Worm (Caenorhabditis elegans) whole organism, early embryonic: ENCODE data around the gene dyf-2.

ENCODE experiments used
- B0310.2 ChIP-seq: sonication (generic microtip); optimal IDR thresholded peaks from 2 replicates; lab custom pipeline; 2016; ENCODE audit warnings: mild to moderate bottlenecking, missing genetic modification characterization, missing compliant biosample characterization
- F13C5.2 ChIP-seq: sonication (generic microtip); optimal IDR thresholded peaks from 2 replicates; lab custom pipeline; 2017; ENCODE audit warnings: mild to moderate bottlenecking, missing genetic modification characterization, inconsistent platforms, missing compliant biosample characterization
- aly-1 ChIP-seq: sonication (generic microtip); optimal IDR thresholded peaks from 2 replicates; lab custom pipeline; 2016; ENCODE audit warnings: missing genetic modification characterization, missing compliant biosample characterization
- ama-1 ChIP-seq: fragments of 150-350 bp; optimal IDR thresholded peaks from 2 replicates; lab custom pipeline; 2014
- ceh-13 ChIP-seq: fragments of 200-800 bp; sonication (Bioruptor generic); optimal IDR thresholded peaks from 2 replicates; lab custom pipeline; 2018; ENCODE audit warnings: mild to moderate bottlenecking, missing genetic modification characterization, missing compliant biosample characterization
- ceh-36 ChIP-seq: sonication (generic microtip); optimal IDR thresholded peaks from 2 replicates; lab custom pipeline; 2016; ENCODE audit warnings: missing genetic modification characterization, inconsistent platforms, missing compliant biosample characterization
- ets-7 ChIP-seq: sonication (generic microtip); optimal IDR thresholded peaks from 2 replicates; lab custom pipeline; 2016; ENCODE audit warnings: missing genotype, missing genetic modification characterization, missing compliant biosample characterization
- flt-1 ChIP-seq: fragments of 200-800 bp; sonication (Bioruptor generic); IDR thresholded peaks from 2 replicates; pipeline ENCODE4 v1.3.6; 2022; ENCODE audit warnings: missing genetic modification characterization, missing compliant biosample characterization
- hmbx-1 ChIP-seq: sonication (generic microtip); optimal IDR thresholded peaks from 2 replicates; lab custom pipeline; 2016; ENCODE audit warnings: mild to moderate bottlenecking, missing genetic modification characterization, missing compliant biosample characterization
- hmg-4 ChIP-seq: fragments of 200-800 bp; sonication (Bioruptor generic); optimal IDR thresholded peaks from 2 replicates; lab custom pipeline; 2018; ENCODE audit warnings: mild to moderate bottlenecking, missing genetic modification characterization, missing compliant biosample characterization
- hnd-1 ChIP-seq: sonication (generic microtip); optimal IDR thresholded peaks from 2 replicates; lab custom pipeline; 2016; ENCODE audit warnings: missing genetic modification characterization, missing compliant biosample characterization
- pes-1 ChIP-seq: fragments of 200-800 bp; sonication (Bioruptor generic); IDR thresholded peaks from 2 replicates; pipeline ENCODE4 v1.3.6; 2022; ENCODE audit warnings: missing genetic modification reagents, missing genetic modification characterization, missing compliant biosample characterization
- scrt-1 ChIP-seq: fragments of 200-800 bp; sonication (Bioruptor generic); IDR thresholded peaks from 2 replicates; pipeline ENCODE4 v1.3.6; 2022; ENCODE audit warnings: missing genetic modification characterization, missing compliant biosample characterization
- sea-1 ChIP-seq: fragments of 200-800 bp; sonication (Bioruptor generic); conservative IDR thresholded peaks from 2 replicates; pipeline ENCODE4 v1.3.6; 2022; ENCODE audit warnings: missing genetic modification characterization, missing compliant biosample characterization
- tbx-11 ChIP-seq: fragments of 200-800 bp; sonication (Bioruptor generic); IDR thresholded peaks from 2 replicates; pipeline ENCODE4 v1.3.6; 2022; ENCODE audit warnings: missing genetic modification characterization, missing compliant biosample characterization
- tbx-37 ChIP-seq: fragments of 200-800 bp; sonication (Bioruptor generic); conservative IDR thresholded peaks from 2 replicates; pipeline ENCODE4 v1.3.6; 2022; ENCODE audit warnings: missing genetic modification reagents, missing genetic modification characterization, missing compliant biosample characterization
- tra-4 ChIP-seq: sonication (generic microtip); optimal IDR thresholded peaks from 2 replicates; lab custom pipeline; 2017; ENCODE audit warnings: missing genetic modification characterization, missing compliant biosample characterization

Gene dyf-2

DNA sequence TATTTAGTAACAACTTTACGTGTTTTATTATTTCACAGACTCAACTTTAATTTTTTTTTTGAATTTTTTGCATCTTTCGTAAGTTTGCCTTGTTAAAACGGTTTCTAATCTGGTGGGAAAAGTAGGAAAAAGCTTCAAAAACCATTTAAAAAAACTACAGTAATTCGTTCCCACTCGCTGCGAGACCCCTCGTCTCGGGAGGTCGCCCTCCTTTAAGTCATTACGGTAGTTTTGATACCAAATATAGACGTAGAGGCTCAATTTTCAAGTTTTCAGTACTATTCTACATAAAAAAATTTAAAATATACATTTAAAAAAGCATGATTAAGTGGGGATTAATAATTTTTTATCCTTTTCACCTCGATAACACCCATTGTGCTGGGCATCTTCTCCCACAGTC, 45.4 kb downstream of the dyf-2 start:
- no peak for TF ChIP-seq hmg-4 (GFP tag; lab: Kevin White, UChicago)
- no peak for TF ChIP-seq ama-1 (lab: Kevin White, UChicago)
- TF ChIP-seq F13C5.2 (tag; lab: Kevin White, UChicago) = no peak
- TF ChIP-seq scrt-1 (GFP tag; lab: Robert Waterston, UW) = no peak
- no peak for TF ChIP-seq tbx-11 (GFP tag; lab: Robert Waterston, UW)
- no peak for TF ChIP-seq ceh-36
- TF ChIP-seq B0310.2 = no peak
- TF ChIP-seq hmbx-1 = no peak
- TF ChIP-seq aly-1 (tag; lab: Kevin White, UChicago) = no peak
- TF ChIP-seq flt-1 = no peak
- TF ChIP-seq tbx-37 (GFP tag; lab: Robert Waterston, UW) = no peak
- TF ChIP-seq ets-7 (tag; lab: Kevin White, UChicago) = no peak
- TF ChIP-seq sea-1 (GFP tag; lab: Robert Waterston, UW) = no peak
- no peak for TF ChIP-seq pes-1 (GFP tag; lab: Robert Waterston, UW)
- TF ChIP-seq ceh-13 (GFP tag; lab: Kevin White, UChicago) = no peak
- TF ChIP-seq tra-4 (tag; lab: Kevin White, UChicago) = no peak

DNA sequence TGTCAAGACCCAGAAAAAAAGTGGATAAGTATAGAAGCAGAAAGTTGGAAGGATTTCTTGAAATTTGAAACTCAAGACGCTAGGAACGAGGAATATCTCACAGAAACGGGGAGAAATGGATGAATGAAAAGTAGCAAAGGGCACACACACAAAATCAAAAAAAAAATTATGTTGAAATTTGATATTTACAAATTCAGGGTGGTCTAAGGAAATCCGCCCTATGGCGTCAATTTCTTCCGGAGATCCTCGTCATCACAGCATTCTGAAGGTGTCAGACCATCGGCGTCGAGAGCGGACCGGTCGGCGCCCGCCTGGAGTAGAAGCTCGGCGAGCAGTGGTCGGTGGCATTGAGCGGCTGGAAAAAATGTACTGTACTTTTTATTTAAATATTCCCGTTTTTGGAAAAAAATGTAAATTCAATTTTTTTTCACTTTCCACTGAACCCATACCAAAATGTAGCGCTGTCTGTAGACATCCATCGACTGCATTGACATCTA, 46.2 kb downstream of the dyf-2 start:
- TF ChIP-seq ceh-36 (no peak), hnd-1 (tag; lab: Kevin White, UChicago) (no peak), B0310.2 (no peak), ama-1 (lab: Kevin White, UChicago) (no peak), tbx-11 (GFP tag; lab: Robert Waterston, UW) (no peak), hmg-4 (GFP tag; lab: Kevin White, UChicago) (no peak), aly-1 (tag; lab: Kevin White, UChicago) (no peak), tra-4 (tag; lab: Kevin White, UChicago) (no peak), tbx-37 (GFP tag; lab: Robert Waterston, UW) (no peak), sea-1 (GFP tag; lab: Robert Waterston, UW) (no peak), pes-1 (GFP tag; lab: Robert Waterston, UW) (no peak), ceh-13 (GFP tag; lab: Kevin White, UChicago) (no peak), flt-1 (no peak), hmbx-1 (no peak), ets-7 (tag; lab: Kevin White, UChicago) (no peak), F13C5.2 (tag; lab: Kevin White, UChicago) (no peak), scrt-1 (GFP tag; lab: Robert Waterston, UW) (no peak)

- TF ChIP-seq ets-7 (tag; lab: Kevin White, UChicago) (no peak), sea-1 (GFP tag; lab: Robert Waterston, UW) (no peak), hmbx-1 (no peak), ceh-13 (GFP tag; lab: Kevin White, UChicago) (no peak), flt-1 (no peak), ceh-36 (no peak), ama-1 (lab: Kevin White, UChicago) (no peak), hnd-1 (tag; lab: Kevin White, UChicago) (no peak), aly-1 (tag; lab: Kevin White, UChicago) (no peak), hmg-4 (GFP tag; lab: Kevin White, UChicago) (no peak), scrt-1 (GFP tag; lab: Robert Waterston, UW) (no peak), tra-4 (tag; lab: Kevin White, UChicago) (no peak), tbx-11 (GFP tag; lab: Robert Waterston, UW) (no peak), B0310.2 (no peak), F13C5.2 (tag; lab: Kevin White, UChicago) (no peak), tbx-37 (GFP tag; lab: Robert Waterston, UW) (no peak), pes-1 (GFP tag; lab: Robert Waterston, UW) (no peak)
Observed at ce11 chrIII:13637681-13638080, 48.6 kb downstream of the dyf-2 start.

DNA sequence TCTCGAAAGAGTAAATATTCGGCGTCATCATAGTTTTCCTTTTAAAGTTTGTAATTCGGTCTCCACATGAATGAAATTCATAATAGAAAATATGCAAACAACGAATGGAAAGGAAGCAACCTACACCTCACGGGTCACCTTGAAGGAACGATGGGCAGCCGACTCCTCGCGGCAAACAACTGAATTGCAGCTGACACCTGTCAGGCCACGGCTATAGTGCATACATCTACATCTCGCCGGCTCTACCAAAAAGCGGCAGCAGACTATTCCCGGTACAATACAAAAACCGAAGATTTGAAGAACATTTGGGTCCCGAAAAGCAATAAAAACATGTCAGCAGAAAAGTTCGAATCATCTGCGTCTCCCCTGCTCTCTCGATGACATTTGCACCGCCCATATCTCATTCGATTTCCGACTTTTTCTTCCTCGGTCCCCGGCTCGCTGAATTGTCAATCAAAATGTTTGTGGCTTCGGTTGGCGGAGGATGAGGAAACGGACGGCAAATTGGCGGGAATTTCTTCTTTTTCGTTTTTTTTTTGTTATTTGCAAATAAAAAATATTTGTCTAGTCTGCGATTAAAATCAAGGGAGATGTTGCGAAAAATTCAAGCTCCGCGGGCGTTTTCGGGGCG, 50.4 kb downstream of the dyf-2 start:
- TF ChIP-seq ama-1 (lab: Kevin White, UChicago) = no peak
- no peak for TF ChIP-seq sea-1 (GFP tag; lab: Robert Waterston, UW)
- TF ChIP-seq ceh-13 (GFP tag; lab: Kevin White, UChicago) = no peak
- no peak for TF ChIP-seq B0310.2

- TF ChIP-seq ceh-13 (GFP tag; lab: Kevin White, UChicago) = no peak
- no peak for TF ChIP-seq F13C5.2 (tag; lab: Kevin White, UChicago)
- no peak for TF ChIP-seq hmbx-1
- TF ChIP-seq ama-1 (lab: Kevin White, UChicago) = no peak
- no peak for TF ChIP-seq hmg-4 (GFP tag; lab: Kevin White, UChicago)
- no peak for TF ChIP-seq B0310.2
- no peak for TF ChIP-seq ceh-36
- TF ChIP-seq hnd-1 (tag; lab: Kevin White, UChicago) = no peak
- no peak for TF ChIP-seq tbx-37 (GFP tag; lab: Robert Waterston, UW)
- TF ChIP-seq scrt-1 (GFP tag; lab: Robert Waterston, UW) = no peak
- TF ChIP-seq tbx-11 (GFP tag; lab: Robert Waterston, UW) = no peak
- no peak for TF ChIP-seq pes-1 (GFP tag; lab: Robert Waterston, UW)
- no peak for TF ChIP-seq ets-7 (tag; lab: Kevin White, UChicago)
- no peak for TF ChIP-seq sea-1 (GFP tag; lab: Robert Waterston, UW)
Observed at ce11 chrIII:13635235-13635634, 51.0 kb downstream of the dyf-2 start.

ce11 chrIII:13633826-13634225, 52.4 kb downstream of the dyf-2 start:
- no peak for TF ChIP-seq ceh-13 (GFP tag; lab: Kevin White, UChicago)
- TF ChIP-seq aly-1 (tag; lab: Kevin White, UChicago) = no peak
- no peak for TF ChIP-seq F13C5.2 (tag; lab: Kevin White, UChicago)
- no peak for TF ChIP-seq ets-7 (tag; lab: Kevin White, UChicago)
- no peak for TF ChIP-seq scrt-1 (GFP tag; lab: Robert Waterston, UW)
- no peak for TF ChIP-seq sea-1 (GFP tag; lab: Robert Waterston, UW)
- no peak for TF ChIP-seq B0310.2
- no peak for TF ChIP-seq hnd-1 (tag; lab: Kevin White, UChicago)
- no peak for TF ChIP-seq tra-4 (tag; lab: Kevin White, UChicago)
- TF ChIP-seq tbx-37 (GFP tag; lab: Robert Waterston, UW) = no peak
- no peak for TF ChIP-seq flt-1
- no peak for TF ChIP-seq pes-1 (GFP tag; lab: Robert Waterston, UW)
- TF ChIP-seq hmg-4 (GFP tag; lab: Kevin White, UChicago) = no peak
- no peak for TF ChIP-seq ceh-36
- TF ChIP-seq tbx-11 (GFP tag; lab: Robert Waterston, UW) = no peak
